Worm (Caenorhabditis elegans) whole organism, early embryonic: Measurements from ENCODE around the gene ppt-1.

Experiments
- B0310.2 ChIP-seq: sonication (generic microtip); optimal IDR thresholded peaks from 2 replicates; lab custom pipeline; 2016; ENCODE audit warnings: mild to moderate bottlenecking, missing genetic modification characterization, missing compliant biosample characterization
- F13C5.2 ChIP-seq: sonication (generic microtip); optimal IDR thresholded peaks from 2 replicates; lab custom pipeline; 2017; ENCODE audit warnings: mild to moderate bottlenecking, missing genetic modification characterization, inconsistent platforms, missing compliant biosample characterization
- aly-1 ChIP-seq: sonication (generic microtip); optimal IDR thresholded peaks from 2 replicates; lab custom pipeline; 2016; ENCODE audit warnings: missing genetic modification characterization, missing compliant biosample characterization
- ama-1 ChIP-seq: fragments of 150-350 bp; optimal IDR thresholded peaks from 2 replicates; lab custom pipeline; 2014
- ceh-13 ChIP-seq: fragments of 200-800 bp; sonication (Bioruptor generic); optimal IDR thresholded peaks from 2 replicates; lab custom pipeline; 2018; ENCODE audit warnings: mild to moderate bottlenecking, missing genetic modification characterization, missing compliant biosample characterization
- ceh-36 ChIP-seq: sonication (generic microtip); optimal IDR thresholded peaks from 2 replicates; lab custom pipeline; 2016; ENCODE audit warnings: missing genetic modification characterization, inconsistent platforms, missing compliant biosample characterization
- flt-1 ChIP-seq: fragments of 200-800 bp; sonication (Bioruptor generic); IDR thresholded peaks from 2 replicates; pipeline ENCODE4 v1.3.6; 2022; ENCODE audit warnings: missing genetic modification characterization, missing compliant biosample characterization
- hmg-4 ChIP-seq: fragments of 200-800 bp; sonication (Bioruptor generic); optimal IDR thresholded peaks from 2 replicates; lab custom pipeline; 2018; ENCODE audit warnings: mild to moderate bottlenecking, missing genetic modification characterization, missing compliant biosample characterization
- hnd-1 ChIP-seq: sonication (generic microtip); optimal IDR thresholded peaks from 2 replicates; lab custom pipeline; 2016; ENCODE audit warnings: missing genetic modification characterization, missing compliant biosample characterization
- pes-1 ChIP-seq: fragments of 200-800 bp; sonication (Bioruptor generic); IDR thresholded peaks from 2 replicates; pipeline ENCODE4 v1.3.6; 2022; ENCODE audit warnings: missing genetic modification reagents, missing genetic modification characterization, missing compliant biosample characterization
- sea-1 ChIP-seq: fragments of 200-800 bp; sonication (Bioruptor generic); conservative IDR thresholded peaks from 2 replicates; pipeline ENCODE4 v1.3.6; 2022; ENCODE audit warnings: missing genetic modification characterization, missing compliant biosample characterization
- tbx-11 ChIP-seq: fragments of 200-800 bp; sonication (Bioruptor generic); IDR thresholded peaks from 2 replicates; pipeline ENCODE4 v1.3.6; 2022; ENCODE audit warnings: missing genetic modification characterization, missing compliant biosample characterization
- tbx-37 ChIP-seq: fragments of 200-800 bp; sonication (Bioruptor generic); conservative IDR thresholded peaks from 2 replicates; pipeline ENCODE4 v1.3.6; 2022; ENCODE audit warnings: missing genetic modification reagents, missing genetic modification characterization, missing compliant biosample characterization
- tra-4 ChIP-seq: sonication (generic microtip); optimal IDR thresholded peaks from 2 replicates; lab custom pipeline; 2017; ENCODE audit warnings: missing genetic modification characterization, missing compliant biosample characterization

ce11 chrV:6630769-6631168 is 4.6 kb upstream of the ppt-1 start:
- no peak for TF ChIP-seq ama-1 (lab: Kevin White, UChicago)
- TF ChIP-seq ceh-13 (GFP tag; lab: Kevin White, UChicago) = no peak
- no peak for TF ChIP-seq tbx-37 (GFP tag; lab: Robert Waterston, UW)
- TF ChIP-seq hmg-4 (GFP tag; lab: Kevin White, UChicago) = no peak
- TF ChIP-seq B0310.2 (tag; lab: Kevin White, UChicago) = no peak
- no peak for TF ChIP-seq sea-1 (GFP tag; lab: Robert Waterston, UW)
- no peak for TF ChIP-seq tra-4 (tag; lab: Kevin White, UChicago)
- TF ChIP-seq flt-1 (GFP tag; lab: Robert Waterston, UW) = no peak
- TF ChIP-seq hnd-1 (tag; lab: Kevin White, UChicago) = no peak
- no peak for TF ChIP-seq pes-1 (GFP tag; lab: Robert Waterston, UW)
- no peak for TF ChIP-seq tbx-11 (GFP tag; lab: Robert Waterston, UW)
- no peak for TF ChIP-seq ceh-36
- no peak for TF ChIP-seq F13C5.2 (tag; lab: Kevin White, UChicago)
- no peak for TF ChIP-seq aly-1
